Fruit fly (Drosophila melanogaster): Measurements from ENCODE around the gene CG42588.

Gene CG42588

DNA sequence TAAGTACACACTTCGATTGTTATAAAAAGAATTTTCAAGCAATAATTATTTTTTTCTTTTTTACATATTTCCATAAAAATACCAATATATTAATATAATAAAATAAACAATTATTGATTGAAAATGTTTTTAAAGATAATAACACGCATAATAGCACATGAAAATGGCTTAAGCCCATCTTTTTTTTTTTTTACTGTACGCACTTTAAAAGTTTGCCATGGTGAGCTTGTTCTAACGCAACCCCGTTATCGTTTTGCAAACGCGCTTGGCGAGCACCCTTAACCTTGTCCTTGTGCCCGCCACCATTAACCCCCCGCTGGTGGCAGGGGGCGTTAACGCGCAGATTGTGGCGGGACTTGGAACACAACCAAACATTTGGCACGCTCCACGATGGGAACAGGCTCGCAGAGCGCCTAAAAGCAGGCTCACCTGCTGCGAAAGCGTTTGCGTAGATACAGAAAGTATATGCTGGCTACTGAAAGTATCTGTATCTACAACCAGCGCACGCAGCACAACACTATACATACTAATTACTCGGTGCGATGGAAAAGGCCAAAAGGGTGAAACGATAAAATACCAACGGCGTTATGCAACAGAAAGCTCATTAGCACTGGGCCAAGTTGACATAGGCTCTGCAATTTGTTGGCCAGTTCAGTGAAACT is 19.9 kb downstream of the CG42588 start (continued):
- TF ChIP-seq CG7987 (GFP tag; optimal IDR thresholded peaks at IDR 0.05), result no peak
- TF ChIP-seq gcm2 (GFP tag; optimal IDR thresholded peaks at IDR 0.05), result no peak
- TF ChIP-seq CG2199 (GFP tag; IDR thresholded peaks at IDR 0.05), result 0 out of 3 replicates have a peak, but pooled peaks have one; percentile 70
- TF ChIP-seq unpg (GFP tag; optimal IDR thresholded peaks at IDR 0.05), result no peak
- TF ChIP-seq NC2α (GFP tag; optimal IDR thresholded peaks at IDR 0.05), result no peak
- TF ChIP-seq CG10209 (GFP tag; optimal IDR thresholded peaks at IDR 0.05), result no peak
- TF ChIP-seq gcm (GFP tag; optimal IDR thresholded peaks at IDR 0.05), result no peak
- no peak for TF ChIP-seq Vsx1 (GFP tag; optimal IDR thresholded peaks at IDR 0.05)
- TF ChIP-seq D (optimal IDR thresholded peaks at IDR 0.05), result no peak
- TF ChIP-seq D (GFP tag; optimal IDR thresholded peaks at IDR 0.05), result no peak
- no peak for TF ChIP-seq kay (GFP tag; optimal IDR thresholded peaks at IDR 0.05)
- no peak for TF ChIP-seq tx (GFP tag; optimal IDR thresholded peaks at IDR 0.05)
- peak; percentile 15 for TF ChIP-seq CG7556 (GFP tag; optimal IDR thresholded peaks at IDR 0.05)
- no peak; the same call in 2 of the 3 replicates for TF ChIP-seq B-H1 (GFP tag; IDR thresholded peaks at IDR 0.05)
- TF ChIP-seq D19B (GFP tag; optimal IDR thresholded peaks at IDR 0.05), result no peak
- no peak for TF ChIP-seq jing (GFP tag; optimal IDR thresholded peaks at IDR 0.05)
- TF ChIP-seq HLH54F (GFP tag; optimal IDR thresholded peaks at IDR 0.05), result no peak
- no peak for TF ChIP-seq CG32532 (GFP tag; IDR thresholded peaks at IDR 0.05)
- TF ChIP-seq Hsf (GFP tag; optimal IDR thresholded peaks at IDR 0.05), result no peak
- no peak for TF ChIP-seq CG33213 (GFP tag; optimal IDR thresholded peaks at IDR 0.05)
- TF ChIP-seq Dip3 (GFP tag; optimal IDR thresholded peaks at IDR 0.05), result no peak
- no peak for TF ChIP-seq CG8765 (GFP tag; IDR thresholded peaks at IDR 0.05)
- TF ChIP-seq CG6765 (GFP tag; optimal IDR thresholded peaks at IDR 0.05), result no peak
- no peak for TF ChIP-seq CG32772 (GFP tag; IDR thresholded peaks at IDR 0.05)
- no peak for TF ChIP-seq amos (GFP tag; IDR thresholded peaks at IDR 0.05; ENCODE audit: partially characterized antibody)
- TF ChIP-seq ara (GFP tag; IDR thresholded peaks at IDR 0.05), result no peak; the same call in 1 of the 2 replicates
- TF ChIP-seq Optix (GFP tag; IDR thresholded peaks at IDR 0.05), result no peak
- TF ChIP-seq CG11696 (GFP tag; IDR thresholded peaks at IDR 0.05), result no peak
- TF ChIP-seq Eip74EF (GFP tag; optimal IDR thresholded peaks at IDR 0.05), result no peak
- TF ChIP-seq CG10431 (GFP tag; optimal IDR thresholded peaks at IDR 0.05), result no peak
- TF ChIP-seq CG30020 (tag; optimal IDR thresholded peaks at IDR 0.05), result no peak
- no peak for TF ChIP-seq HLHmδ (GFP tag; optimal IDR thresholded peaks at IDR 0.05)
- no peak for TF ChIP-seq bab2 (GFP tag; optimal IDR thresholded peaks at IDR 0.05)
- no peak for TF ChIP-seq CG17829 (tag; optimal IDR thresholded peaks at IDR 0.05)
- TF ChIP-seq chif (GFP tag; optimal IDR thresholded peaks at IDR 0.05), result no peak
- no peak for TF ChIP-seq Nf-YA (GFP tag; IDR thresholded peaks at IDR 0.05)
- peak; percentile 33; the same call in 1 of the 2 replicates for TF ChIP-seq Adf1 (GFP tag; IDR thresholded peaks at IDR 0.05)
- TF ChIP-seq pho (GFP tag; optimal IDR thresholded peaks at IDR 0.05), result no peak
- TF ChIP-seq HHEX (GFP tag; optimal IDR thresholded peaks at IDR 0.05), result no peak
- no peak for TF ChIP-seq CG31365 (tag; optimal IDR thresholded peaks at IDR 0.05)
- TF ChIP-seq sima (GFP tag; optimal IDR thresholded peaks at IDR 0.05), result no peak
- TF ChIP-seq CG12155 (GFP tag; optimal IDR thresholded peaks at IDR 0.05), result no peak
- TF ChIP-seq Sry-β (GFP tag; optimal IDR thresholded peaks at IDR 0.05), result no peak
- TF ChIP-seq CG6272 (GFP tag; IDR thresholded peaks at IDR 0.05), result no peak
- TF ChIP-seq Elba2 (GFP tag; optimal IDR thresholded peaks at IDR 0.05), result no peak
- no peak for TF ChIP-seq klu (GFP tag; IDR thresholded peaks at IDR 0.05)
- no peak for TF ChIP-seq CG12104 (GFP tag; optimal IDR thresholded peaks at IDR 0.05)
- TF ChIP-seq her (GFP tag; optimal IDR thresholded peaks at IDR 0.05), result no peak
- no peak for TF ChIP-seq CG1603 (tag; optimal IDR thresholded peaks at IDR 0.05)
- no peak for TF ChIP-seq dmrt99B (tag; optimal IDR thresholded peaks at IDR 0.05)
- TF ChIP-seq Nf-YC (tag; optimal IDR thresholded peaks at IDR 0.05), result no peak
